Worm (Caenorhabditis elegans): ENCODE data around the gene srx-113.

- no peak for TF ChIP-seq ama-1 (optimal IDR thresholded peaks at IDR 0.05)
- TF ChIP-seq ceh-36 (tag; optimal IDR thresholded peaks at IDR 0.05), result no peak
Observed at ce11 chrV:12599510-12600242, 32.3 kb downstream of the srx-113 start, which contains the start of gene C14C10.5.
